Worm (Caenorhabditis elegans) whole organism, L4 larva: ENCODE data around the gene C24H11.1.

Experiments
- F26F4.8 ChIP-seq: fragments of 200-800 bp; sonication (Bioruptor generic); conservative IDR thresholded peaks from 2 replicates; pipeline ENCODE4 v1.3.6; 2022; ENCODE audit warnings: missing genetic modification characterization, missing compliant biosample characterization
- F37D6.2 ChIP-seq: sonication (generic microtip); optimal IDR thresholded peaks from 2 replicates; lab custom pipeline; 2016; ENCODE audit warnings: mild to moderate bottlenecking, missing genetic modification characterization, missing compliant biosample characterization
- T20F7.1 ChIP-seq: fragments of 200-800 bp; sonication (Bioruptor generic); optimal IDR thresholded peaks from 2 replicates; lab custom pipeline; 2018; ENCODE audit warnings: mild to moderate bottlenecking, missing genetic modification characterization, missing compliant biosample characterization
- ZK546.5 ChIP-seq, 2 experiments: sonication (generic microtip); optimal IDR thresholded peaks; 2 replicates each; lab custom pipeline; 2017; ENCODE audit warnings: missing biosample characterization in 2 of 2, missing genetic modification characterization in 2 of 2
- aha-1 ChIP-seq: fragments of 150-350 bp; peaks from one replicate; lab custom pipeline; 2014; ENCODE audit warnings: missing biosample characterization, missing genetic modification characterization
- aly-2 ChIP-seq: sonication (generic microtip); optimal IDR thresholded peaks from 2 replicates; lab custom pipeline; 2018; ENCODE audit warnings: missing biosample characterization, missing genetic modification characterization
- attf-4 ChIP-seq: sonication (generic microtip); optimal IDR thresholded peaks from 3 replicates; lab custom pipeline; 2017; ENCODE audit warnings: missing biosample characterization, missing genetic modification characterization
- ceh-20 ChIP-seq: fragments of 200-800 bp; sonication (Bioruptor generic); IDR thresholded peaks from 2 replicates; pipeline ENCODE4 v1.3.6; 2022; ENCODE audit warnings: missing genetic modification reagents, missing genetic modification characterization, missing compliant biosample characterization
- ceh-28 ChIP-seq: fragments of 150-350 bp; optimal IDR thresholded peaks from 2 replicates; lab custom pipeline; 2014; ENCODE audit warnings: missing biosample characterization, missing genetic modification reagents, missing genetic modification characterization
- ceh-62 ChIP-seq: sonication (generic microtip); optimal IDR thresholded peaks from 2 replicates; lab custom pipeline; 2017; ENCODE audit warnings: missing biosample characterization, missing genetic modification characterization
- cey-2 ChIP-seq: sonication (generic microtip); optimal IDR thresholded peaks from 3 replicates; lab custom pipeline; 2017; ENCODE audit warnings: missing genetic modification characterization, mild to moderate bottlenecking, missing compliant biosample characterization, antibody characterized with exemption, borderline replicate concordance; ENCODE audit not compliant: insufficient read depth
- ctbp-1 ChIP-seq: fragments of 200-800 bp; sonication (Bioruptor generic); IDR thresholded peaks from 2 replicates; pipeline ENCODE4 v1.3.6; 2022; ENCODE audit warnings: missing genetic modification reagents, missing genetic modification characterization, missing compliant biosample characterization
- daf-16 ChIP-seq, 3 experiments: sonication (generic microtip); optimal IDR thresholded peaks; 2 replicates each; lab custom pipeline; 2016 to 2017; ENCODE audit warnings: missing genetic modification characterization in 3 of 3, missing genetic modification reagents in 3 of 3, mild to moderate bottlenecking in 2 of 3, missing compliant biosample characterization in 2 of 3, missing biosample characterization in 1 of 3, moderate library complexity in 1 of 3
- daf-19 ChIP-seq: fragments of 200-800 bp; sonication (Bioruptor generic); conservative IDR thresholded peaks from 2 replicates; pipeline ENCODE4 v1.3.6; 2022; ENCODE audit warnings: missing genetic modification characterization, missing compliant biosample characterization
- daf-8 ChIP-seq: fragments of 200-800 bp; sonication (Bioruptor generic); IDR thresholded peaks from 2 replicates; pipeline ENCODE4 v1.3.6; 2022; ENCODE audit warnings: missing genetic modification characterization, missing compliant biosample characterization
- dmd-9 ChIP-seq: fragments of 200-800 bp; sonication (Bioruptor generic); IDR thresholded peaks from 2 replicates; pipeline ENCODE4 v1.3.6; 2022; ENCODE audit warnings: missing genetic modification reagents, missing genetic modification characterization, missing compliant biosample characterization
- dve-1 ChIP-seq: sonication (generic microtip); optimal IDR thresholded peaks from 2 replicates; lab custom pipeline; 2017; ENCODE audit warnings: antibody characterized with exemption, mild to moderate bottlenecking, missing genetic modification characterization, missing compliant biosample characterization; ENCODE audit not compliant: insufficient read depth
- egl-27 ChIP-seq: sonication (generic microtip); optimal IDR thresholded peaks from 3 replicates; lab custom pipeline; 2017; ENCODE audit warnings: missing biosample characterization, missing genetic modification reagents, missing genetic modification characterization
- fkh-10 ChIP-seq: fragments of 150-350 bp; optimal IDR thresholded peaks from 2 replicates; lab custom pipeline; 2014; ENCODE audit warnings: missing biosample characterization, missing genetic modification reagents, missing genetic modification characterization
- gei-8 ChIP-seq: fragments of 200-800 bp; sonication (Bioruptor generic); optimal IDR thresholded peaks from 2 replicates; lab custom pipeline; 2018; ENCODE audit warnings: mild to moderate bottlenecking, missing genetic modification characterization, missing compliant biosample characterization
- hlh-11 ChIP-seq: fragments of 200-800 bp; sonication (Bioruptor generic); optimal IDR thresholded peaks from 2 replicates; lab custom pipeline; 2018; ENCODE audit warnings: mild to moderate bottlenecking, missing genetic modification characterization, missing compliant biosample characterization
- hlh-30 ChIP-seq: sonication (generic microtip); optimal IDR thresholded peaks from 2 replicates; lab custom pipeline; 2017; ENCODE audit warnings: antibody characterized with exemption, mild to moderate bottlenecking, missing genetic modification characterization, missing compliant biosample characterization; ENCODE audit not compliant: insufficient read depth
- jun-1 ChIP-seq: fragments of 150-350 bp; optimal IDR thresholded peaks from 2 replicates; lab custom pipeline; 2014; ENCODE audit warnings: missing biosample characterization, missing genetic modification reagents, missing genetic modification characterization
- lim-7 ChIP-seq: fragments of 200-800 bp; sonication (Bioruptor generic); IDR thresholded peaks from 2 replicates; pipeline ENCODE4 v1.3.6; 2022; ENCODE audit warnings: missing genetic modification characterization, missing compliant biosample characterization
- lin-1 ChIP-seq: fragments of 200-800 bp; sonication (Bioruptor generic); IDR thresholded peaks from 2 replicates; pipeline ENCODE4 v1.3.6; 2022; ENCODE audit warnings: missing genetic modification reagents, missing genetic modification characterization, missing compliant biosample characterization
- lin-29 ChIP-seq: fragments of 200-800 bp; sonication (Bioruptor generic); IDR thresholded peaks from 2 replicates; pipeline ENCODE4 v1.3.6; 2022; ENCODE audit warnings: missing genetic modification reagents, missing genetic modification characterization, missing compliant biosample characterization
- lir-3 ChIP-seq: sonication (generic microtip); optimal IDR thresholded peaks from 2 replicates; lab custom pipeline; 2016; ENCODE audit warnings: mild to moderate bottlenecking, missing genetic modification characterization, missing compliant biosample characterization
- mep-1 ChIP-seq: fragments of 150-350 bp; sonication (generic microtip); optimal IDR thresholded peaks from 3 replicates; lab custom pipeline; 2014; ENCODE audit warnings: missing biosample characterization, missing genetic modification characterization
- mxl-2 ChIP-seq: fragments of 200-800 bp; sonication (Bioruptor generic); conservative IDR thresholded peaks from 2 replicates; pipeline ENCODE4 v1.3.6; 2022; ENCODE audit warnings: missing genetic modification reagents, missing genetic modification characterization, missing compliant biosample characterization
- mxl-3 ChIP-seq: fragments of 200-800 bp; sonication (Bioruptor generic); optimal IDR thresholded peaks from 2 replicates; lab custom pipeline; 2018; ENCODE audit warnings: mild to moderate bottlenecking, missing genetic modification characterization, missing compliant biosample characterization
- nhr-10 ChIP-seq: fragments of 150-350 bp; optimal IDR thresholded peaks from 2 replicates; lab custom pipeline; 2014; ENCODE audit warnings: missing biosample characterization, missing genetic modification characterization
- nhr-102 ChIP-seq: sonication (generic microtip); optimal IDR thresholded peaks from 2 replicates; lab custom pipeline; 2016; ENCODE audit warnings: mild to moderate bottlenecking, missing genetic modification characterization, moderate library complexity, missing compliant biosample characterization
- nhr-237 ChIP-seq: sonication (generic microtip); optimal IDR thresholded peaks from 2 replicates; lab custom pipeline; 2017; ENCODE audit warnings: missing biosample characterization, missing genetic modification characterization
- nhr-42 ChIP-seq: fragments of 200-800 bp; sonication (Bioruptor generic); IDR thresholded peaks from 2 replicates; pipeline ENCODE4 v1.3.6; 2022; ENCODE audit warnings: missing genetic modification characterization, missing compliant biosample characterization
- nhr-48 ChIP-seq: sonication (generic microtip); optimal IDR thresholded peaks from 2 replicates; lab custom pipeline; 2016; ENCODE audit warnings: mild to moderate bottlenecking, missing genetic modification characterization, missing compliant biosample characterization
- nhr-76 ChIP-seq: fragments of 150-350 bp; optimal IDR thresholded peaks from 2 replicates; lab custom pipeline; 2014; ENCODE audit warnings: missing biosample characterization, missing genetic modification characterization
- pha-4 ChIP-seq, 2 experiments: fragments of 150-350 bp in 1 of 2; fragments of 200-800 bp in 1 of 2; sonication (Bioruptor generic) in 1 of 2; IDR thresholded peaks in 1 of 2; optimal IDR thresholded peaks in 1 of 2; 2 replicates each; pipeline versions ENCODE4 v1.3.6 to Lab custom; 2014 to 2022; ENCODE audit warnings: missing genetic modification characterization in 2 of 2, missing genetic modification reagents in 2 of 2, missing biosample characterization in 1 of 2, missing compliant biosample characterization in 1 of 2
- pqm-1 ChIP-seq: sonication (generic microtip); optimal IDR thresholded peaks from 2 replicates; lab custom pipeline; 2017; ENCODE audit warnings: missing biosample characterization, missing genetic modification characterization
- rbr-2 ChIP-seq: sonication (generic microtip); optimal IDR thresholded peaks from 2 replicates; lab custom pipeline; 2016; ENCODE audit warnings: missing genotype, missing genetic modification characterization, missing compliant biosample characterization
- snpc-1.2 ChIP-seq: fragments of 200-800 bp; sonication (Bioruptor generic); IDR thresholded peaks from 2 replicates; pipeline ENCODE4 v1.3.6; 2022; ENCODE audit warnings: missing genetic modification reagents, missing genetic modification characterization, missing compliant biosample characterization
- spr-1 ChIP-seq: sonication (generic microtip); optimal IDR thresholded peaks from 2 replicates; lab custom pipeline; 2016; ENCODE audit warnings: mild to moderate bottlenecking, missing genetic modification characterization, missing compliant biosample characterization
- spr-3 ChIP-seq: fragments of 200-800 bp; sonication (Bioruptor generic); optimal IDR thresholded peaks from 2 replicates; lab custom pipeline; 2018; ENCODE audit warnings: mild to moderate bottlenecking, missing genetic modification characterization, missing compliant biosample characterization
- tag-97 ChIP-seq: fragments of 200-800 bp; sonication (Bioruptor generic); IDR thresholded peaks from 2 replicates; pipeline ENCODE4 v1.3.6; 2022; ENCODE audit warnings: missing genetic modification characterization, missing compliant biosample characterization
- tra-1 ChIP-seq: fragments of 200-800 bp; sonication (Bioruptor generic); IDR thresholded peaks from 2 replicates; pipeline ENCODE4 v1.3.6; 2022; ENCODE audit warnings: missing genetic modification reagents, missing genetic modification characterization, missing compliant biosample characterization
- unc-130 ChIP-seq: sonication (generic microtip); optimal IDR thresholded peaks from 2 replicates; lab custom pipeline; 2016; ENCODE audit warnings: missing genetic modification reagents, missing genetic modification characterization, missing compliant biosample characterization
- unc-39 ChIP-seq: sonication (generic microtip); optimal IDR thresholded peaks from 2 replicates; lab custom pipeline; 2017; ENCODE audit warnings: missing biosample characterization, missing genetic modification characterization
- unc-62 ChIP-seq, 3 experiments: fragments of 150-350 bp in 1 of 3; sonication (generic microtip); optimal IDR thresholded peaks in 2 of 3; peaks in 1 of 3; 1 replicate in 1 of 3; 2 replicates in 2 of 3; lab custom pipeline; 2014 to 2017; ENCODE audit warnings: missing biosample characterization in 3 of 3, missing genetic modification characterization in 3 of 3, missing genetic modification reagents in 3 of 3, missing genotype in 1 of 3
- vab-7 ChIP-seq: fragments of 200-800 bp; sonication (Bioruptor generic); IDR thresholded peaks from 2 replicates; pipeline ENCODE4 v1.3.6; 2022; ENCODE audit warnings: missing genetic modification reagents, missing genetic modification characterization, missing compliant biosample characterization
- zag-1 ChIP-seq: fragments of 150-350 bp; optimal IDR thresholded peaks from 2 replicates; lab custom pipeline; 2014; ENCODE audit warnings: missing biosample characterization, missing genetic modification characterization
- zfp-2 ChIP-seq: sonication (generic microtip); optimal IDR thresholded peaks from 2 replicates; lab custom pipeline; 2016; ENCODE audit warnings: mild to moderate bottlenecking, missing genetic modification characterization, missing compliant biosample characterization
- zip-2 ChIP-seq: fragments of 150-350 bp; optimal IDR thresholded peaks from 2 replicates; lab custom pipeline; 2014; ENCODE audit warnings: missing biosample characterization, missing genetic modification characterization

C24H11.1 gene

DNA sequence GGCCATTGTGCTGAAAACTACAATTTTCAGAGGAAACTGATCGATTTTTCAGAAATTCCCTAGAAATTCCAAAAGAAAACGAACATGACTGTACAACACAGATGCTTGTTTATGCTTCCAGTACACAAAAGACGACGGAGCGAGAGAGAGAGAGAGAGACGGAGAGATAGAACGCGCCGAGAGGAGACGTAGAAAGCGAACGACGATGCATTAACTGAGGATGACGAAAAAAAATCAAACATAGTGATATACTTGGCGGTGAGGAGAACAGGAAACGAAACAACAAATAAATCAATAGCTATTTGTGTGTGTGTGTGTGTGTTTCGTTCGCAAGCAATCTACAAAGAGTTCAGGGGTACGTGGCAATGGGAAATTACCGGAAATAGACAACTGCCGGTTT lies 47.3 kb downstream of the C24H11.1 start:
- TF ChIP-seq pqm-1 (tag; lab: Kevin White, UChicago) (peak; percentile 21), fkh-10 (GFP tag; lab: Kevin White, UChicago) (no peak), ceh-62 (tag; lab: Kevin White, UChicago) (no peak), ceh-28 (tag; lab: Kevin White, UChicago) (peak; percentile 30), lin-1 (GFP tag; lab: Robert Waterston, UW) (no peak), daf-19 (GFP tag; lab: Robert Waterston, UW) (no peak), dve-1 (tag; lab: Kevin White, UChicago) (peak; percentile 52), hlh-11 (tag; lab: Kevin White, UChicago) (peak; percentile 69), mxl-2 (GFP tag; lab: Robert Waterston, UW) (no peak), aha-1 (tag; lab: Kevin White, UChicago) (peak; percentile 62), rbr-2 (tag; lab: Kevin White, UChicago) (no peak), ceh-20 (GFP tag; lab: Robert Waterston, UW) (no peak), zag-1 (no peak), pha-4 (GFP tag; IDR thresholded peaks at IDR 0.05; lab: Robert Waterston, UW) (no peak), pha-4 (tag; optimal IDR thresholded peaks at IDR 0.05; lab: Kevin White, UChicago) (peak; percentile 88), spr-1 (tag; lab: Kevin White, UChicago) (no peak), daf-8 (GFP tag; lab: Robert Waterston, UW) (no peak), tag-97 (no peak), nhr-237 (tag; lab: Kevin White, UChicago) (no peak), lin-29 (GFP tag; lab: Robert Waterston, UW) (no peak), snpc-1.2 (GFP tag; lab: Robert Waterston, UW) (no peak), zfp-2 (tag; lab: Kevin White, UChicago) (no peak), F37D6.2 (tag; lab: Kevin White, UChicago) (no peak), lim-7 (GFP tag; lab: Robert Waterston, UW) (no peak), egl-27 (tag; lab: Kevin White, UChicago) (no peak), attf-4 (tag; lab: Kevin White, UChicago) (no peak), unc-39 (no peak), mep-1 (peak; percentile 56), daf-16 (GFP tag; optimal IDR thresholded peaks at IDR 0.05; lab: Kevin White, UChicago) (peak in 1 of 2 experiments; percentile 45), daf-16 (tag; optimal IDR thresholded peaks at IDR 0.05; lab: Kevin White, UChicago) (peak; percentile 90), T20F7.1 (GFP tag; lab: Kevin White, UChicago) (no peak), mxl-3 (GFP tag; lab: Kevin White, UChicago) (peak; percentile 10), lir-3 (tag; lab: Kevin White, UChicago) (no peak), ctbp-1 (no peak), tra-1 (no peak), vab-7 (GFP tag; lab: Robert Waterston, UW) (no peak), nhr-102 (peak; percentile 15), unc-130 (GFP tag; lab: Kevin White, UChicago) (no peak), jun-1 (tag; lab: Kevin White, UChicago) (peak; percentile 13), unc-62 (GFP tag; optimal IDR thresholded peaks at IDR 0.05 in 1 of 2; lab: Kevin White, UChicago) (peak in 1 of 2 experiments; percentile 22), unc-62 (tag; optimal IDR thresholded peaks at IDR 0.05; lab: Kevin White, UChicago) (no peak), gei-8 (GFP tag; lab: Kevin White, UChicago) (no peak), nhr-48 (tag; lab: Kevin White, UChicago) (no peak), cey-2 (tag; lab: Kevin White, UChicago) (no peak), ZK546.5 (tag; optimal IDR thresholded peaks at IDR 0.05; lab: Kevin White, UChicago) (no peak), nhr-10 (no peak), zip-2 (tag; lab: Kevin White, UChicago) (no peak), spr-3 (no peak), hlh-30 (peak; percentile 53), F26F4.8 (GFP tag; lab: Robert Waterston, UW) (no peak), aly-2 (tag; lab: Kevin White, UChicago) (no peak), nhr-76 (tag; lab: Kevin White, UChicago) (no peak), dmd-9 (GFP tag; lab: Robert Waterston, UW) (no peak), nhr-42 (GFP tag; lab: Robert Waterston, UW) (no peak)
